Worm (Caenorhabditis elegans) whole organism, mixed stage, embryonic: ENCODE data around the gene sri-33.

Experiments used
- blmp-1 ChIP-seq: fragments of 150-350 bp; optimal IDR thresholded peaks from 2 replicates; lab custom pipeline; 2014; ENCODE audit warnings: missing biosample characterization, missing genetic modification characterization
- ceh-83 ChIP-seq: fragments of 200-800 bp; sonication (Bioruptor generic); optimal IDR thresholded peaks from 2 replicates; lab custom pipeline; 2018; ENCODE audit warnings: mild to moderate bottlenecking, missing genetic modification characterization, missing compliant biosample characterization
- elt-1 ChIP-seq: sonication (generic microtip); optimal IDR thresholded peaks from 2 replicates; lab custom pipeline; 2017; ENCODE audit warnings: missing genetic modification characterization, mild to moderate bottlenecking, missing compliant biosample characterization, antibody characterized with exemption, moderate library complexity, borderline replicate concordance; ENCODE audit not compliant: insufficient read depth
- lin-13 ChIP-seq: fragments of 150-350 bp; optimal IDR thresholded peaks from 2 replicates; lab custom pipeline; 2014; ENCODE audit warnings: missing biosample characterization, missing genetic modification characterization
- nhr-237 ChIP-seq: fragments of 150-350 bp; optimal IDR thresholded peaks from 2 replicates; lab custom pipeline; 2014; ENCODE audit warnings: missing biosample characterization, missing genetic modification characterization
- nhr-28 ChIP-seq: fragments of 150-350 bp; optimal IDR thresholded peaks from 2 replicates; lab custom pipeline; 2014; ENCODE audit warnings: missing biosample characterization, missing genetic modification characterization
- pha-4 ChIP-seq: fragments of 150-350 bp; optimal IDR thresholded peaks from 2 replicates; lab custom pipeline; 2018; ENCODE audit warnings: missing biosample characterization, missing genetic modification reagents, missing genetic modification characterization
- sem-2 ChIP-seq: fragments of 200-800 bp; sonication (Bioruptor generic); optimal IDR thresholded peaks from 2 replicates; lab custom pipeline; 2018; ENCODE audit warnings: mild to moderate bottlenecking, missing genetic modification characterization, missing compliant biosample characterization
- snpc-4 ChIP-seq: fragments of 150-350 bp; optimal IDR thresholded peaks from 2 replicates; lab custom pipeline; 2014; ENCODE audit warnings: missing biosample characterization, missing genetic modification characterization
- unc-39 ChIP-seq: fragments of 150-350 bp; optimal IDR thresholded peaks from 2 replicates; lab custom pipeline; 2014; ENCODE audit warnings: missing biosample characterization, missing genetic modification characterization
- unc-62 ChIP-seq: fragments of 150-350 bp; optimal IDR thresholded peaks from 2 replicates; lab custom pipeline; 2014; ENCODE audit warnings: missing biosample characterization, missing genetic modification reagents, missing genetic modification characterization
- ztf-11 ChIP-seq: fragments of 150-350 bp; optimal IDR thresholded peaks from 2 replicates; lab custom pipeline; 2014; ENCODE audit warnings: missing biosample characterization, missing genetic modification characterization

ce11 chrII:3158985-3159384 is 2.3 kb upstream of the sri-33 start, which contains the start of gene sri-34:
- TF ChIP-seq blmp-1 (tag; lab: Kevin White, UChicago) (no peak), snpc-4 (tag; lab: Kevin White, UChicago) (no peak), unc-39 (tag; lab: Kevin White, UChicago) (no peak), ztf-11 (tag; lab: Kevin White, UChicago) (no peak), lin-13 (tag; lab: Kevin White, UChicago) (no peak), pha-4 (tag; lab: Kevin White, UChicago) (no peak), nhr-237 (tag; lab: Kevin White, UChicago) (no peak), sem-2 (GFP tag; lab: Kevin White, UChicago) (no peak), unc-62 (GFP tag; lab: Kevin White, UChicago) (no peak), elt-1 (no peak), nhr-28 (no peak), ceh-83 (GFP tag; lab: Kevin White, UChicago) (no peak)
